Worm (Caenorhabditis elegans) whole organism, late embryonic: ENCODE data around the gene scl-19.

Experiments
- T23F11.4 ChIP-seq: fragments of 200-800 bp; sonication (Bioruptor generic); optimal IDR thresholded peaks from 2 replicates; lab custom pipeline; 2018; ENCODE audit warnings: mild to moderate bottlenecking, missing genetic modification characterization, missing compliant biosample characterization
- ama-1 ChIP-seq: fragments of 150-350 bp; optimal IDR thresholded peaks from 2 replicates; lab custom pipeline; 2014
- ceh-24 ChIP-seq: sonication (generic microtip); optimal IDR thresholded peaks from 2 replicates; lab custom pipeline; 2016; ENCODE audit warnings: mild to moderate bottlenecking, missing genetic modification characterization, missing compliant biosample characterization
- ceh-30 ChIP-seq: fragments of 150-350 bp; optimal IDR thresholded peaks from 2 replicates; lab custom pipeline; 2014; ENCODE audit warnings: missing biosample characterization, missing genetic modification characterization
- ceh-34 ChIP-seq: sonication (generic microtip); optimal IDR thresholded peaks from 2 replicates; lab custom pipeline; 2016; ENCODE audit warnings: mild to moderate bottlenecking, missing genetic modification characterization, missing compliant biosample characterization
- elt-2 ChIP-seq: sonication (generic microtip); optimal IDR thresholded peaks from 2 replicates; lab custom pipeline; 2016; ENCODE audit warnings: missing genetic modification reagents, missing genetic modification characterization, missing compliant biosample characterization
- hlh-15 ChIP-seq: sonication (generic microtip); optimal IDR thresholded peaks from 2 replicates; lab custom pipeline; 2016; ENCODE audit warnings: missing genetic modification characterization, missing compliant biosample characterization
- mec-3 ChIP-seq: sonication (generic microtip); optimal IDR thresholded peaks from 2 replicates; lab custom pipeline; 2016; ENCODE audit warnings: borderline replicate concordance, missing genetic modification characterization, missing compliant biosample characterization
- nhr-232 ChIP-seq: sonication (generic microtip); optimal IDR thresholded peaks from 2 replicates; lab custom pipeline; 2016; ENCODE audit warnings: missing genetic modification characterization, missing compliant biosample characterization
- pha-2 ChIP-seq: sonication (generic microtip); optimal IDR thresholded peaks from 2 replicates; lab custom pipeline; 2017; ENCODE audit warnings: mild to moderate bottlenecking, missing genetic modification characterization, missing compliant biosample characterization
- pqm-1 ChIP-seq: sonication (generic microtip); optimal IDR thresholded peaks from 2 replicates; lab custom pipeline; 2016; ENCODE audit warnings: missing genetic modification characterization, missing compliant biosample characterization
- rnt-1 ChIP-seq: sonication (generic microtip); optimal IDR thresholded peaks from 2 replicates; lab custom pipeline; 2016; ENCODE audit warnings: missing genetic modification characterization, missing compliant biosample characterization
- tbx-2 ChIP-seq: sonication (generic microtip); optimal IDR thresholded peaks from 2 replicates; lab custom pipeline; 2016; ENCODE audit warnings: missing genetic modification characterization, missing compliant biosample characterization
- unc-55 ChIP-seq: sonication (generic microtip); optimal IDR thresholded peaks from 2 replicates; lab custom pipeline; 2017; ENCODE audit warnings: missing biosample characterization, missing genetic modification reagents, missing genetic modification characterization

ce11 chrV:18771390-18771789 is 39.6 kb downstream of the scl-19 start, which contains the start of gene clec-256:
- TF ChIP-seq tbx-2, result no peak
- TF ChIP-seq mec-3 (tag; lab: Kevin White, UChicago), result no peak
- TF ChIP-seq pha-2 (tag; lab: Kevin White, UChicago), result no peak
- no peak for TF ChIP-seq elt-2 (tag; lab: Kevin White, UChicago)
- TF ChIP-seq pqm-1 (tag; lab: Kevin White, UChicago), result no peak
- TF ChIP-seq hlh-15 (tag; lab: Kevin White, UChicago), result no peak
- TF ChIP-seq T23F11.4 (GFP tag; lab: Kevin White, UChicago), result no peak
- TF ChIP-seq nhr-232 (tag; lab: Kevin White, UChicago), result no peak
- no peak for TF ChIP-seq ceh-24
- TF ChIP-seq ceh-30 (tag; lab: Kevin White, UChicago), result no peak
- TF ChIP-seq ama-1 (lab: Kevin White, UChicago), result no peak
- no peak for TF ChIP-seq rnt-1 (tag; lab: Kevin White, UChicago)
- no peak for TF ChIP-seq unc-55 (GFP tag; lab: Kevin White, UChicago)
- no peak for TF ChIP-seq ceh-34 (tag; lab: Kevin White, UChicago)
